Fruit fly (Drosophila melanogaster) whole organism: Measurements from ENCODE around the gene jar.

ENCODE experiments used
- Dll ChIP-seq: fragments of >200 bp; optimal IDR thresholded peaks from 2 replicates; lab custom pipeline; 2017
- usp ChIP-seq: fragments of >200 bp; optimal IDR thresholded peaks from 2 replicates; lab custom pipeline; 2017; ENCODE audit warnings: missing biosample characterization, missing genetic modification characterization, mixed read lengths

- no peak for TF ChIP-seq Dll (lab: Kevin White, UChicago)
- no peak for TF ChIP-seq usp (GFP tag; lab: Kevin White, UChicago)
Observed at dm6 chr3R:24221334-24222302, 49.4 kb downstream of the jar start, which contains the start of gene twin.
